Fruit fly (Drosophila melanogaster) whole organism, embryonic: ENCODE measurements around the gene Gem2.

ENCODE experiments used
- Adf1 ChIP-seq: fragments of 200-800 bp; sonication (Bioruptor generic); IDR thresholded peaks from 2 replicates; pipeline ENCODE4 v1.3.6; 2022; ENCODE audit warnings: missing biosample characterization, missing genetic modification characterization
- Blimp-1 ChIP-seq: fragments of 200-800 bp; sonication (Bioruptor generic); optimal IDR thresholded peaks from 3 replicates; lab custom pipeline; 2018; ENCODE audit warnings: missing biosample characterization, missing genetic modification characterization, mild to moderate bottlenecking, moderate library complexity, missing genetic modification reagents
- CG10462 ChIP-seq: fragments of 200-800 bp; sonication (Bioruptor generic); optimal IDR thresholded peaks from 2 replicates; lab custom pipeline; 2016; ENCODE audit warnings: missing biosample characterization, missing genetic modification characterization
- CG12219 ChIP-seq: fragments of 200-800 bp; sonication (Bioruptor generic); optimal IDR thresholded peaks from 3 replicates; lab custom pipeline; 2018; ENCODE audit warnings: missing biosample characterization, mild to moderate bottlenecking, missing genetic modification characterization
- CG12391 ChIP-seq: fragments of 200-800 bp; sonication (Bioruptor generic); optimal IDR thresholded peaks from 3 replicates; lab custom pipeline; 2018; ENCODE audit warnings: missing biosample characterization, mild to moderate bottlenecking, missing genetic modification characterization, moderate library complexity
- CG12769 ChIP-seq: fragments of 200-800 bp; sonication (Bioruptor generic); optimal IDR thresholded peaks from 2 replicates; lab custom pipeline; 2019; ENCODE audit warnings: missing biosample characterization, mild to moderate bottlenecking, missing genetic modification characterization, moderate library complexity
- CG2875 ChIP-seq: fragments of 200-800 bp; sonication (Bioruptor generic); optimal IDR thresholded peaks from 2 replicates; lab custom pipeline; 2017; ENCODE audit warnings: missing biosample characterization, mild to moderate bottlenecking, missing genetic modification characterization, missing genetic modification reagents
- CG33557 ChIP-seq: fragments of 200-800 bp; sonication (Bioruptor generic); optimal IDR thresholded peaks from 2 replicates; lab custom pipeline; 2019; ENCODE audit warnings: missing biosample characterization, mild to moderate bottlenecking, missing genetic modification characterization, moderate library complexity
- CG4282 ChIP-seq: fragments of 200-800 bp; sonication (Bioruptor generic); optimal IDR thresholded peaks from 2 replicates; lab custom pipeline; 2016; ENCODE audit warnings: missing biosample characterization, missing genetic modification characterization
- CG7372 ChIP-seq: fragments of 200-800 bp; sonication (Bioruptor generic); IDR thresholded peaks from 2 replicates; pipeline ENCODE4 v1.3.6; 2022; ENCODE audit warnings: missing biosample characterization, missing genetic modification characterization
- CG8290 ChIP-seq, 3 experiments: fragments of 200-800 bp; sonication (Bioruptor generic); optimal IDR thresholded peaks; 2 replicates each; lab custom pipeline; 2016 to 2019; ENCODE audit warnings: missing biosample characterization in 3 of 3, missing genetic modification characterization in 3 of 3, mild to moderate bottlenecking in 2 of 3, moderate library complexity in 1 of 3
- CG8478 ChIP-seq: fragments of >200 bp; optimal IDR thresholded peaks from 2 replicates; lab custom pipeline; 2018
- CG9609 ChIP-seq: fragments of 200-800 bp; sonication (Bioruptor generic); optimal IDR thresholded peaks from 3 replicates; lab custom pipeline; 2016; ENCODE audit warnings: missing biosample characterization, missing genetic modification characterization
- CG9727 ChIP-seq: fragments of 200-800 bp; sonication (Bioruptor generic); optimal IDR thresholded peaks from 3 replicates; lab custom pipeline; 2017; ENCODE audit warnings: missing biosample characterization, mild to moderate bottlenecking, missing genetic modification characterization
- Dad ChIP-seq: fragments of 200-800 bp; sonication (Bioruptor generic); optimal IDR thresholded peaks from 3 replicates; lab custom pipeline; 2016; ENCODE audit warnings: missing biosample characterization, missing genetic modification characterization
- Doc3 ChIP-seq: fragments of 200-800 bp; sonication (Bioruptor generic); IDR thresholded peaks from 3 replicates; pipeline ENCODE4 v1.3.6; 2022; ENCODE audit warnings: missing biosample characterization, missing genetic modification characterization; ENCODE audit not compliant: partially characterized antibody
- E2f1 ChIP-seq: fragments of 200-800 bp; sonication (Bioruptor generic); IDR thresholded peaks from 2 replicates; pipeline ENCODE4 v1.3.6; 2022; ENCODE audit warnings: missing biosample characterization, missing genetic modification characterization
- Gug ChIP-seq: fragments of 200-800 bp; sonication (Bioruptor generic); IDR thresholded peaks from 4 replicates; pipeline ENCODE4 v1.3.6; 2022; ENCODE audit warnings: missing biosample characterization, missing genetic modification characterization
- Hey ChIP-seq: fragments of 200-800 bp; sonication (Bioruptor generic); optimal IDR thresholded peaks from 3 replicates; lab custom pipeline; 2018; ENCODE audit warnings: missing biosample characterization, mild to moderate bottlenecking, missing genetic modification characterization
- Hr39 ChIP-seq: fragments of >200 bp; optimal IDR thresholded peaks from 2 replicates; lab custom pipeline; 2017
- MESR4 ChIP-seq: fragments of 200-800 bp; sonication (Bioruptor generic); optimal IDR thresholded peaks from 2 replicates; lab custom pipeline; 2018; ENCODE audit warnings: missing biosample characterization, mild to moderate bottlenecking, missing genetic modification characterization, moderate library complexity
- Oli ChIP-seq: fragments of 200-800 bp; sonication (Bioruptor generic); optimal IDR thresholded peaks from 2 replicates; lab custom pipeline; 2018; ENCODE audit warnings: missing biosample characterization, mild to moderate bottlenecking, missing genetic modification characterization, moderate library complexity
- PHDP ChIP-seq: fragments of 200-800 bp; sonication (Bioruptor generic); optimal IDR thresholded peaks from 3 replicates; lab custom pipeline; 2018; ENCODE audit warnings: missing biosample characterization, mild to moderate bottlenecking, missing genetic modification characterization, moderate library complexity
- Vsx1 ChIP-seq: fragments of 200-800 bp; sonication (Bioruptor generic); optimal IDR thresholded peaks from 2 replicates; lab custom pipeline; 2017; ENCODE audit warnings: missing biosample characterization, mild to moderate bottlenecking, missing genetic modification characterization, missing genetic modification reagents
- Xrp1 ChIP-seq: fragments of 200-800 bp; sonication (Bioruptor generic); IDR thresholded peaks from 2 replicates; pipeline ENCODE4 v1.3.6; 2022; ENCODE audit warnings: missing biosample characterization, missing genetic modification characterization
- cad ChIP-seq: fragments of >200 bp; optimal IDR thresholded peaks from 2 replicates; lab custom pipeline; 2017; ENCODE audit warnings: missing biosample characterization, missing genetic modification characterization
- cg ChIP-seq: fragments of 200-800 bp; sonication (Bioruptor generic); optimal IDR thresholded peaks from 3 replicates; lab custom pipeline; 2019; ENCODE audit warnings: missing biosample characterization, mild to moderate bottlenecking, missing genetic modification characterization, moderate library complexity
- dati ChIP-seq: fragments of 200-800 bp; sonication (Bioruptor generic); IDR thresholded peaks from 2 replicates; pipeline ENCODE4 v1.3.6; 2022; ENCODE audit warnings: missing biosample characterization, missing genetic modification characterization
- emc ChIP-seq: fragments of 200-800 bp; sonication (Bioruptor generic); optimal IDR thresholded peaks from 2 replicates; lab custom pipeline; 2016; ENCODE audit warnings: missing biosample characterization, missing genetic modification characterization
- fd64A ChIP-seq: fragments of 200-800 bp; sonication (Bioruptor generic); optimal IDR thresholded peaks from 3 replicates; lab custom pipeline; 2018; ENCODE audit warnings: missing biosample characterization, mild to moderate bottlenecking, missing genetic modification characterization
- gsb ChIP-seq: fragments of 200-800 bp; sonication (Bioruptor generic); IDR thresholded peaks from 2 replicates; pipeline ENCODE4 v1.3.6; 2022; ENCODE audit warnings: missing biosample characterization, missing genetic modification characterization
- ham ChIP-seq: fragments of 200-800 bp; sonication (Bioruptor generic); IDR thresholded peaks from 2 replicates; pipeline ENCODE4 v1.3.6; 2022; ENCODE audit warnings: missing biosample characterization, missing genetic modification characterization
- ind ChIP-seq: fragments of 200-800 bp; sonication (Bioruptor generic); optimal IDR thresholded peaks from 3 replicates; lab custom pipeline; 2016; ENCODE audit warnings: missing biosample characterization, missing genetic modification characterization
- kah ChIP-seq: fragments of 200-800 bp; sonication (Bioruptor generic); optimal IDR thresholded peaks from 2 replicates; lab custom pipeline; 2018; ENCODE audit warnings: missing biosample characterization, mild to moderate bottlenecking, missing genetic modification characterization
- kni ChIP-seq: fragments of 200-800 bp; sonication (Bioruptor generic); optimal IDR thresholded peaks from 3 replicates; lab custom pipeline; 2017; ENCODE audit warnings: mild to moderate bottlenecking, missing biosample characterization, missing genetic modification reagents, missing genetic modification characterization
- nmo ChIP-seq: fragments of 200-800 bp; sonication (Bioruptor generic); optimal IDR thresholded peaks from 2 replicates; lab custom pipeline; 2018; ENCODE audit warnings: missing biosample characterization, mild to moderate bottlenecking, missing genetic modification characterization, moderate library complexity
- pan ChIP-seq, 4 experiments: fragments of >200 bp in 3 of 4; fragments of 200-800 bp in 1 of 4; sonication (Bioruptor generic) in 1 of 4; optimal IDR thresholded peaks in 3 of 4; IDR thresholded peaks in 1 of 4; 2 replicates each; pipeline versions ENCODE4 v1.3.6 to Lab custom; 2017 to 2022; ENCODE audit warnings: missing biosample characterization in 2 of 4, missing genetic modification characterization in 2 of 4, mixed read lengths in 1 of 4
- peb ChIP-seq: fragments of 200-800 bp; sonication (Bioruptor generic); IDR thresholded peaks from 2 replicates; pipeline ENCODE4 v1.3.6; 2022; ENCODE audit warnings: missing biosample characterization, missing genetic modification characterization
- repo ChIP-seq: fragments of 200-800 bp; sonication (Bioruptor generic); optimal IDR thresholded peaks from 2 replicates; lab custom pipeline; 2016; ENCODE audit warnings: missing biosample characterization, missing genetic modification characterization
- seq ChIP-seq: fragments of 200-800 bp; sonication (Bioruptor generic); IDR thresholded peaks from 2 replicates; pipeline ENCODE4 v1.3.6; 2022; ENCODE audit warnings: missing biosample characterization, missing genetic modification characterization
- sima ChIP-seq: fragments of 200-800 bp; sonication (Bioruptor generic); optimal IDR thresholded peaks from 2 replicates; lab custom pipeline; 2016; ENCODE audit warnings: missing biosample characterization, missing genetic modification characterization
- slp2 ChIP-seq: fragments of 200-800 bp; sonication (Bioruptor generic); optimal IDR thresholded peaks from 2 replicates; lab custom pipeline; 2016; ENCODE audit warnings: missing biosample characterization, missing genetic modification characterization
- tio ChIP-seq: fragments of 200-800 bp; sonication (Bioruptor generic); optimal IDR thresholded peaks from 2 replicates; lab custom pipeline; 2017; ENCODE audit warnings: missing biosample characterization, missing genetic modification characterization, inconsistent platforms
- tll ChIP-seq, 2 experiments: fragments of 200-800 bp in 1 of 2; fragments of >200 bp in 1 of 2; sonication (Bioruptor generic) in 1 of 2; optimal IDR thresholded peaks; 2 replicates each; lab custom pipeline; 2017 to 2019; ENCODE audit warnings: missing biosample characterization in 2 of 2, missing genetic modification characterization in 2 of 2, mild to moderate bottlenecking in 1 of 2, moderate library complexity in 1 of 2
- tna ChIP-seq: fragments of 200-800 bp; sonication (Bioruptor generic); IDR thresholded peaks from 2 replicates; pipeline ENCODE4 v1.3.6; 2022; ENCODE audit warnings: missing biosample characterization, missing genetic modification characterization; ENCODE audit not compliant: partially characterized antibody
- trem ChIP-seq: fragments of 200-800 bp; optimal IDR thresholded peaks from 3 replicates; lab custom pipeline; 2019; ENCODE audit warnings: missing biosample characterization, mild to moderate bottlenecking, missing genetic modification characterization, moderate library complexity
- vfl ChIP-seq: fragments of 200-800 bp; sonication (Bioruptor generic); optimal IDR thresholded peaks from 2 replicates; lab custom pipeline; 2016; ENCODE audit warnings: missing biosample characterization, missing genetic modification characterization
- wek ChIP-seq: fragments of 200-800 bp; sonication (Bioruptor generic); optimal IDR thresholded peaks from 3 replicates; lab custom pipeline; 2018; ENCODE audit warnings: missing biosample characterization, mild to moderate bottlenecking, missing genetic modification characterization, moderate library complexity
- zfh2 ChIP-seq: fragments of 200-800 bp; sonication (Bioruptor generic); optimal IDR thresholded peaks from 2 replicates; lab custom pipeline; 2016; ENCODE audit warnings: missing biosample characterization, missing genetic modification characterization

The Gem2 gene

dm6 chr3L:19079798-19080691 is 20.1 kb downstream of the Gem2 start (continued):
- TF ChIP-seq CG9727 (GFP tag; lab: Kevin White, UChicago): peak; percentile 37
- TF ChIP-seq seq (GFP tag; lab: Robert Waterston, UW): no peak
- no peak for TF ChIP-seq vfl (GFP tag; lab: Kevin White, UChicago)
- peak; percentile 72 for TF ChIP-seq CG8478
- TF ChIP-seq kni (GFP tag; lab: Kevin White, UChicago): no peak
- TF ChIP-seq ind (GFP tag; lab: Kevin White, UChicago): peak; percentile 40
- peak; percentile 44 for TF ChIP-seq nmo
- no peak for TF ChIP-seq trem (tag; lab: Kevin White, UChicago)
- no peak for TF ChIP-seq cg
- no peak for TF ChIP-seq Adf1 (GFP tag; lab: Robert Waterston, UW)
- no peak for TF ChIP-seq kah
- no peak for TF ChIP-seq dati
- TF ChIP-seq emc (GFP tag; lab: Kevin White, UChicago): no peak
- TF ChIP-seq CG12769 (tag; lab: Kevin White, UChicago): peak; percentile 67
- TF ChIP-seq gsb (GFP tag; lab: Robert Waterston, UW): no peak
- TF ChIP-seq Hey (tag; lab: Kevin White, UChicago): no peak
- TF ChIP-seq cad (GFP tag; lab: Kevin White, UChicago): no peak
- TF ChIP-seq ham: no peak
- no peak for TF ChIP-seq wek (GFP tag; lab: Kevin White, UChicago)
- TF ChIP-seq Hr39 (lab: Kevin White, UChicago): no peak
- peak; percentile 7 for TF ChIP-seq tio
- TF ChIP-seq CG4282 (GFP tag; lab: Kevin White, UChicago): no peak
- peak; percentile 18 for TF ChIP-seq CG12219
- 0 out of 2 replicates have a peak, but pooled peaks have one; percentile 18 for TF ChIP-seq Xrp1 (GFP tag; lab: Robert Waterston, UW)
- TF ChIP-seq CG8290 (GFP tag; optimal IDR thresholded peaks at IDR 0.05; lab: Kevin White, UChicago): no peak
- peak in 1 of 2 experiments; percentile 8 for TF ChIP-seq CG8290 (tag; optimal IDR thresholded peaks at IDR 0.05; lab: Kevin White, UChicago)
- TF ChIP-seq CG33557 (GFP tag; lab: Kevin White, UChicago): no peak
- no peak for TF ChIP-seq Blimp-1
- TF ChIP-seq MESR4 (GFP tag; lab: Kevin White, UChicago): no peak
- peak; percentile 43 for TF ChIP-seq slp2 (GFP tag; lab: Kevin White, UChicago)
- TF ChIP-seq Oli (tag; lab: Kevin White, UChicago): peak; percentile 59
- no peak for TF ChIP-seq CG2875 (GFP tag; lab: Kevin White, UChicago)
- no peak for TF ChIP-seq Vsx1
- TF ChIP-seq tll (GFP tag; optimal IDR thresholded peaks at IDR 0.05; lab: Kevin White, UChicago): no peak
- TF ChIP-seq CG9609 (GFP tag; lab: Kevin White, UChicago): peak; percentile 28
- TF ChIP-seq PHDP (tag; lab: Kevin White, UChicago): peak; percentile 17
- no peak for TF ChIP-seq tna (GFP tag; lab: Robert Waterston, UW)
- peak; percentile 17 for TF ChIP-seq CG12391
- no peak for TF ChIP-seq Dad
- no peak for TF ChIP-seq Doc3 (GFP tag; lab: Robert Waterston, UW)
- TF ChIP-seq sima (GFP tag; lab: Kevin White, UChicago): no peak
- TF ChIP-seq Gug (GFP tag; lab: Robert Waterston, UW): no peak
- TF ChIP-seq CG7372 (GFP tag; lab: Robert Waterston, UW): no peak
- TF ChIP-seq pan (optimal IDR thresholded peaks at IDR 0.05; lab: Kevin White, UChicago): no peak
- TF ChIP-seq pan (GFP tag; optimal IDR thresholded peaks at IDR 0.05 in 1 of 2, IDR thresholded peaks at IDR 0.05 in 1 of 2): no peak
- TF ChIP-seq CG10462 (GFP tag; lab: Kevin White, UChicago): no peak
- peak; percentile 14 for TF ChIP-seq zfh2 (GFP tag; lab: Kevin White, UChicago)
- no peak for TF ChIP-seq peb (GFP tag; lab: Robert Waterston, UW)
- TF ChIP-seq E2f1 (GFP tag; lab: Robert Waterston, UW): no peak
- TF ChIP-seq repo (GFP tag; lab: Kevin White, UChicago): no peak
- no peak for TF ChIP-seq fd64A (GFP tag; lab: Kevin White, UChicago)
